Worm (Caenorhabditis elegans) whole organism, L3 larva: ENCODE measurements around the gene F19C6.5.

Experiments used
- ZK546.5 ChIP-seq: sonication (generic microtip); optimal IDR thresholded peaks from 2 replicates; lab custom pipeline; 2017; ENCODE audit warnings: missing biosample characterization, missing genetic modification characterization
- aly-2 ChIP-seq: fragments of 150-350 bp; optimal IDR thresholded peaks from 2 replicates; lab custom pipeline; 2014; ENCODE audit warnings: missing biosample characterization, missing genetic modification characterization
- ceh-16 ChIP-seq: sonication (generic microtip); optimal IDR thresholded peaks from 2 replicates; lab custom pipeline; 2017; ENCODE audit warnings: missing biosample characterization, missing genetic modification characterization
- ceh-28 ChIP-seq: fragments of 150-350 bp; optimal IDR thresholded peaks from 2 replicates; lab custom pipeline; 2014; ENCODE audit warnings: missing biosample characterization, missing genetic modification reagents, missing genetic modification characterization
- ceh-9 ChIP-seq: sonication (generic microtip); optimal IDR thresholded peaks from 2 replicates; lab custom pipeline; 2018; ENCODE audit warnings: missing biosample characterization, missing genetic modification characterization
- daf-12 ChIP-seq: fragments of 150-350 bp; optimal IDR thresholded peaks from 2 replicates; lab custom pipeline; 2014; ENCODE audit warnings: missing biosample characterization, missing genetic modification reagents, missing genetic modification characterization
- elt-1 ChIP-seq: fragments of 150-350 bp; optimal IDR thresholded peaks from 2 replicates; lab custom pipeline; 2014; ENCODE audit warnings: missing biosample characterization, missing genetic modification characterization
- elt-2 ChIP-seq: sonication (generic microtip); optimal IDR thresholded peaks from 2 replicates; lab custom pipeline; 2016; ENCODE audit warnings: missing genetic modification reagents, mild to moderate bottlenecking, missing genetic modification characterization, missing compliant biosample characterization
- elt-3 ChIP-seq, 3 experiments: fragments of 150-350 bp in 1 of 3; sonication (generic microtip) in 2 of 3; optimal IDR thresholded peaks; 2 replicates in 2 of 3; 4 replicates in 1 of 3; lab custom pipeline; 2014 to 2017; ENCODE audit warnings: missing biosample characterization in 3 of 3, missing genetic modification characterization in 3 of 3
- eor-1 ChIP-seq, 2 experiments: fragments of 150-350 bp; optimal IDR thresholded peaks; 2 replicates each; lab custom pipeline; 2014 to 2018; ENCODE audit warnings: missing biosample characterization in 2 of 2, missing genetic modification characterization in 2 of 2
- fkh-10 ChIP-seq: sonication (generic microtip); optimal IDR thresholded peaks from 2 replicates; lab custom pipeline; 2017; ENCODE audit warnings: missing biosample characterization, missing genetic modification reagents, missing genetic modification characterization
- fkh-2 ChIP-seq: fragments of 150-350 bp; optimal IDR thresholded peaks from 2 replicates; lab custom pipeline; 2014; ENCODE audit warnings: missing biosample characterization, missing genetic modification reagents, missing genetic modification characterization
- fos-1 ChIP-seq: fragments of 150-350 bp; optimal IDR thresholded peaks from 2 replicates; lab custom pipeline; 2014; ENCODE audit warnings: missing biosample characterization, missing genetic modification characterization
- hmg-11 ChIP-seq: sonication (generic microtip); optimal IDR thresholded peaks from 2 replicates; lab custom pipeline; 2016; ENCODE audit warnings: missing genetic modification characterization, missing compliant biosample characterization
- jun-1 ChIP-seq: fragments of 150-350 bp; optimal IDR thresholded peaks from 2 replicates; lab custom pipeline; 2014; ENCODE audit warnings: missing biosample characterization, missing genetic modification reagents, missing genetic modification characterization
- lin-15B ChIP-seq: fragments of 150-350 bp; optimal IDR thresholded peaks from 2 replicates; lab custom pipeline; 2014; ENCODE audit warnings: missing biosample characterization, missing genetic modification characterization
- lsy-12 ChIP-seq: sonication (generic microtip); optimal IDR thresholded peaks from 2 replicates; lab custom pipeline; 2016; ENCODE audit warnings: mild to moderate bottlenecking, missing genetic modification characterization, missing compliant biosample characterization
- mml-1 ChIP-seq: fragments of 150-350 bp; sonication (generic microtip); optimal IDR thresholded peaks from 3 replicates; lab custom pipeline; 2014; ENCODE audit warnings: missing biosample characterization, missing genetic modification characterization
- nfya-1 ChIP-seq: sonication (generic microtip); optimal IDR thresholded peaks from 2 replicates; lab custom pipeline; 2017; ENCODE audit warnings: missing genetic modification characterization, mild to moderate bottlenecking, missing compliant biosample characterization, antibody characterized with exemption, moderate library complexity; ENCODE audit not compliant: insufficient read depth
- nhr-11 ChIP-seq: fragments of 150-350 bp; optimal IDR thresholded peaks from 2 replicates; lab custom pipeline; 2014; ENCODE audit warnings: missing biosample characterization, missing genetic modification characterization
- nhr-12 ChIP-seq: fragments of 150-350 bp; optimal IDR thresholded peaks from 2 replicates; lab custom pipeline; 2014; ENCODE audit warnings: missing biosample characterization, missing genetic modification characterization
- nhr-23 ChIP-seq: fragments of 150-350 bp; optimal IDR thresholded peaks from 2 replicates; lab custom pipeline; 2014; ENCODE audit warnings: missing biosample characterization, missing genetic modification reagents, missing genetic modification characterization
- nhr-237 ChIP-seq: fragments of 150-350 bp; optimal IDR thresholded peaks from 2 replicates; lab custom pipeline; 2014; ENCODE audit warnings: missing biosample characterization, missing genetic modification characterization
- nhr-67 ChIP-seq: fragments of 150-350 bp; optimal IDR thresholded peaks from 2 replicates; lab custom pipeline; 2014; ENCODE audit warnings: missing biosample characterization, missing genetic modification characterization
- nhr-77 ChIP-seq: fragments of 150-350 bp; optimal IDR thresholded peaks from 2 replicates; lab custom pipeline; 2014; ENCODE audit warnings: missing biosample characterization, missing genetic modification characterization
- pha-4 ChIP-seq: fragments of 150-350 bp; optimal IDR thresholded peaks from 2 replicates; lab custom pipeline; 2014; ENCODE audit warnings: missing biosample characterization, missing genetic modification reagents, missing genetic modification characterization
- pqm-1 ChIP-seq: fragments of 150-350 bp; optimal IDR thresholded peaks from 2 replicates; lab custom pipeline; 2017; ENCODE audit warnings: missing biosample characterization, missing genetic modification characterization, inconsistent platforms
- sea-2 ChIP-seq: fragments of 150-350 bp; sonication (generic microtip); optimal IDR thresholded peaks from 4 replicates; lab custom pipeline; 2014; ENCODE audit warnings: missing biosample characterization, missing genetic modification reagents, missing genetic modification characterization
- snpc-4 ChIP-seq: fragments of 150-350 bp; optimal IDR thresholded peaks from 2 replicates; lab custom pipeline; 2014; ENCODE audit warnings: missing biosample characterization, missing genetic modification characterization
- unc-39 ChIP-seq: sonication (generic microtip); optimal IDR thresholded peaks from 4 replicates; lab custom pipeline; 2017; ENCODE audit warnings: missing biosample characterization, missing genetic modification characterization
- unc-62 ChIP-seq: fragments of 150-350 bp; sonication (generic microtip); optimal IDR thresholded peaks from 4 replicates; lab custom pipeline; 2014; ENCODE audit warnings: missing biosample characterization, missing genetic modification reagents, missing genetic modification characterization
- zag-1 ChIP-seq: fragments of 150-350 bp; optimal IDR thresholded peaks from 2 replicates; lab custom pipeline; 2014; ENCODE audit warnings: missing biosample characterization, missing genetic modification characterization
- ztf-4 ChIP-seq: fragments of 150-350 bp; optimal IDR thresholded peaks from 2 replicates; lab custom pipeline; 2014; ENCODE audit warnings: missing biosample characterization, missing genetic modification characterization

The F19C6.5 gene

DNA sequence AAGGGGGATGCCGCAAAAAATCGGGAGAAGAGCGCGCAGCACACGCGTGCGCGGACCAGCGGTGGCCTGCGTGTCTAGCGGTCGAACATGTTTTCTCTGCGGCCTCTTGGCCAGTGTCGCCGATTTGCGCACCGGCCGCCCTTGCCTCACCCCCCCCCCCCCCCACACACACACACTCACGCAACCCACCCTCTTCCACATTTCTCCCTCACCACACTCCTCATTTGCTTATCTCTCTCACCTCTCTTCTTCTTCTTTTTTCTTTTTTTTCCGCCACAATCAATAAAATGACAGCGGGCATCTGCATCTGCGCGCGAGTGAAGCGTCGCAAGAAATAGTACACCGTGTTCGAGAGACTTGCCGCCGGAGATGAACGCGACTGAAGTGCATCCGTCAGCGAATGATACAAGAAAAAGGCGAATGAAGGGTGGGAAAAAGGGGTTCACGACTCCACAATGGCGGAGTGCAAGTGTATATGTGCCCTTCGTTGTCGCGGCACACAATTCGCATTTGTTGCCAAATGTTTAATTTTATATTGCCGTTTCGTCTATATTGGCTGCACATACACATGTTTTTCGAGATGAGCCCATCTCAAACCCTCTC lies 15.0 kb upstream of the F19C6.5 start (continued):
- TF ChIP-seq ceh-28 (tag; lab: Kevin White, UChicago) (peak; percentile 89), sea-2 (GFP tag; lab: Kevin White, UChicago) (peak; percentile 81), nhr-11 (peak; percentile 45), elt-2 (tag; lab: Kevin White, UChicago) (peak; percentile 50)

DNA sequence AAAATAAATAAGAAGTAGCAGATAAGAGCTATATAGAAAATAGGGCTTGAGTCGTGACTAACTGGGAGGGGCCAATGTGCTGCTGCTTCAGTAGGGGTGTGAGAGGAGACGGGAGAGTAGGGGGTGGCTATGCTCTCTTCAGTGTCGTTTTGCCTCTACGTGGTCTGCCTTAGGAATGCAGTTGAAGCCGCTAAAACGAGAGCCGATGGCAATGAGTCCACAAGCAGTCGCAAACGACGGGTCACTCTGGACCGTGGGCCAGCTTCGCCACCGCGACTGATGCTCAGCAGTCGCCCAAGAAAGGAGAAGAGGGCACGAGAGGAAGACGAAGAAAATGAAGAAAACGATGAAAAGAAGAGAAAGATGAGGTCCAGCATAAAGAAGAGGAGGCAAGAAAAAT lies 14.5 kb upstream of the F19C6.5 start, which contains the start of gene grk-1:
Gene grk-1 (minus strand): TSS at position 17 of the 400 bp plus-strand sequence.
- TF ChIP-seq ZK546.5 (tag; lab: Kevin White, UChicago), result no peak
- no peak for TF ChIP-seq pha-4 (tag; lab: Kevin White, UChicago)
- TF ChIP-seq jun-1 (tag; lab: Kevin White, UChicago), result no peak
- TF ChIP-seq nfya-1, result peak; percentile 70

DNA sequence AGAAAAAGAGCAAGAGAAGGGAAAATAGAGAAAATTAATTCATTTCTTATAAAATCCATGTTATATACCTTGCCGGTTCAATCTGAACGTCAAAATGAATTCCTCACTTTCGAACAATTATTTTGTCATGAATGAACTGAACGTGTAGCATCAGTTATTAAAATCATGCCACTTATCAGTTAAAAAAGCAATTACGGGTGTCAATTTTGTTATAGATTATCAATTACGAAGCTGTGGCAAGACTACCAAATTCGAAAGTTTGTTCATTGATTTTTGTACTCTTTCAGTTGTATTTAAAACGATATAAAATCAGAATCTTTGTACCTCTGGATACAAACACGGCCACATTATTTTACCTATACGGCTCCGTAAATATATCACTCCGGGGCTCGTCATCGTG lies 12.6 kb upstream of the F19C6.5 start:
- TF ChIP-seq pqm-1 (tag; lab: Kevin White, UChicago), result peak; percentile 38
- TF ChIP-seq elt-2 (tag; lab: Kevin White, UChicago), result peak; percentile 59
- no peak for TF ChIP-seq nhr-237

DNA sequence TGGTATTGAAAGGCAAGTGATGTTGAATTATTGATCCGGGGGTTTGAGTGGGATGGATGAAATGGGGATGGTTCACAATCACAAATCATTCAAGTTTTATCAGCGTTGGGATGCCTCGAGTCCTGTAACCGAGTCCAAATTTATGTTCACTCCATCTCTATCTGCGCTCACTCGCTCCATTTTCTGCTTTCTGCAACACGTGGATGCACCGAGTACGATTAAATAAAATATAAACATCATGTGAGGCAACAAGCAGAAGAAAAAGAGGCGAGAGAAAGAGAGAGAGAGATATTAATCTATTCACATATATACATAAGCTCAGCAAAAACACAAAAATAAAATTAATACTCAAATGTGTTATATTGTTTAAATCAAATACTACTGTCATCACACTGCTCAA lies 8.4 kb upstream of the F19C6.5 start:
- no peak for TF ChIP-seq unc-39
- peak; percentile 10 for TF ChIP-seq pha-4 (tag; lab: Kevin White, UChicago)

DNA sequence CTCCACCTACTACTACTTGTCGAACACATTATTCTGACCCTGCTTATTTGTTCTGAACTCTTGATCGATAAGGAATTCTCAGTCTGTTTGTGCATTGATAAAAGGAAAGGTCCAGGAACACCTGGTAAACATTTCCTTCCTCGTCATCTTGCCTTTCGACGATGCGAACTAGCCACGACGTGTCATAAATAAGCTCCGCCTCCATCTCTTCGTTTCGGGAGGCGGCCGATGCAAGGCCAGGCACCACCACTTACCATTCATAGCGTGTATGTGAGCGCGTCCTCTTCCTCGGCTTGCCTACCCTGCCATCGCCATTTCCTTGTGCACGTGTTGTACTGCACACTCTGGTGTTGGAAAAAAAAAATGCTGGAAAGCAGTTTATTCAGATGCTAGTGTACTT lies 4.1 kb upstream of the F19C6.5 start:
- TF ChIP-seq nhr-67 (tag; lab: Kevin White, UChicago) (no peak), snpc-4 (tag; lab: Kevin White, UChicago) (peak; percentile 4), aly-2 (tag; lab: Kevin White, UChicago) (no peak), elt-2 (tag; lab: Kevin White, UChicago) (peak; percentile 2)
- TF ChIP-seq, all 47 proteins: peak for 2

DNA sequence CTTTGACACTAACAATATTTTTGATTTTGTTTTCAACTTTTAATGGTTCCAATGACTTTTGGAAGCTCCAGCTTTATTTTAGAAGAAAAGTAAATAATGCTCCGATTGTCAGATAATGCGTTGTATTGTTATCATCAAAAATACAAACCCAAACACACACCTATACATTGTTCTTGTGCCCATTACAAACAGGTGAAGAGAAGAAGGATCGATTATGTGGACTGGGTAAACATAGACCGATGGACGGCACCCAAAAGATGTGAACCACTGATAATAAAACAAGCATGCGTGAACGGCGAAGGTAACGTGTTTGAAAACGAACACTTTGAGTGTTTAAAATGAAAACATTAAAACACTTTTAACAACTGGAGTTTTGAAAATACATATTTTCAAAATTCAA lies 2.4 kb upstream of the F19C6.5 start:
- TF ChIP-seq pqm-1 (tag; lab: Kevin White, UChicago), result peak; percentile 6
- peak; percentile 53 for TF ChIP-seq elt-1 (tag; lab: Kevin White, UChicago)
- no peak for TF ChIP-seq eor-1 (tag; optimal IDR thresholded peaks at IDR 0.05; lab: Kevin White, UChicago)
- TF ChIP-seq pha-4 (tag; lab: Kevin White, UChicago), result peak; percentile 47
- TF ChIP-seq fkh-2 (tag; lab: Kevin White, UChicago), result no peak

DNA sequence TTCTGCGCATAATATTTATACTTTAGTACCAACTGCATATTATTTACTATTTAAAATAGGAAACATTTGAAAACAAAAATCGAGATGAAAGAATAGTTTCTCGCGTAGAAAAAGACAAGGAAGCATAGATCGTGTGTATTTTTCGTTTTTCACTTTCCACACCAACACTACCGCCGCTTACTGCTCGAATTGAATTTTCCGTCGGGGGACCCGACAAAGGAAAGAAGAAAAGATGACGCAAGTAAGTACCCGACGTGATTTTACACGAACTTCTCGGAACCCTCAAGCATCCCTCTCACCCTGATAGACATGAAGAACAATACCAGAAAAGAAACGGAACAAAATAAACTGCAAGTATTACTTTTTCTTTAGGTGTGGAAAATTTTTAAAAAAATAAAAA lies 3.5 kb downstream of the F19C6.5 start:
- TF ChIP-seq ZK546.5 (tag; lab: Kevin White, UChicago), result no peak
- peak; percentile 73 for TF ChIP-seq fkh-10 (GFP tag; lab: Kevin White, UChicago)

DNA sequence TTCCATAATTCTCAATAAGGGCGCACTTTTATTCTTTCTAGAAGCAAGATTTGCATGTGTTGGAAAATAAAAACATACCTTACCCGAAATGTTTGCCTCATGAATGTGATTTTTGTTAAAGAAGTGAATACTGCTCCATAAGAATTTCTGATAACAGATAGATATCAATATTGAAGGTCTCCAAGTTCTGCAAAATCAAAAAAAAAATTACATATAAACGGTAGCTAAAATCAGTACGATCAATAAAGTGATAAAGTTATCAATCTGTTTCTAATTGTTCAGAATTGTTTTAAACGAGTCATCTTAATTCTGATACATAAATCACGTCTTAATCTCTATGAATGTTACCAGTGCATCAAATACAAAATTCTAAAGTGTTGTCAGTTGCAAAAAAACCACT lies 8.5 kb downstream of the F19C6.5 start, which contains the start of gene mgl-1:
Gene mgl-1 (minus strand): TSS at position 101 of the 400 bp plus-strand sequence.
- no peak for TF ChIP-seq fos-1 (tag; lab: Kevin White, UChicago)
- TF ChIP-seq elt-3 (tag; optimal IDR thresholded peaks at IDR 0.05; lab: Kevin White, UChicago), result no peak
- TF ChIP-seq elt-2 (tag; lab: Kevin White, UChicago), result no peak
- TF ChIP-seq ceh-28 (tag; lab: Kevin White, UChicago), result no peak
- no peak for TF ChIP-seq nhr-77 (tag; lab: Kevin White, UChicago)
- TF ChIP-seq sea-2 (GFP tag; lab: Kevin White, UChicago), result no peak
- TF ChIP-seq lsy-12 (tag; lab: Kevin White, UChicago), result no peak
- TF ChIP-seq snpc-4 (tag; lab: Kevin White, UChicago), result no peak
- no peak for TF ChIP-seq nhr-237
- no peak for TF ChIP-seq ztf-4 (tag; lab: Kevin White, UChicago)
- no peak for TF ChIP-seq nhr-12 (tag; lab: Kevin White, UChicago)
- TF ChIP-seq ceh-9 (tag; lab: Kevin White, UChicago), result no peak
- no peak for TF ChIP-seq unc-62 (GFP tag; lab: Kevin White, UChicago)
- TF ChIP-seq daf-12 (tag; lab: Kevin White, UChicago), result no peak
- TF ChIP-seq mml-1, result no peak
- no peak for TF ChIP-seq hmg-11 (tag; lab: Kevin White, UChicago)
- TF ChIP-seq zag-1 (tag; lab: Kevin White, UChicago), result no peak
- TF ChIP-seq ceh-16 (tag; lab: Kevin White, UChicago), result no peak
- TF ChIP-seq nhr-23 (tag; lab: Kevin White, UChicago), result no peak
- TF ChIP-seq lin-15B (tag; lab: Kevin White, UChicago), result no peak
